Worm (Caenorhabditis elegans) whole organism, L1 larva: Measurements from ENCODE around the gene rps-1.
A peak's percentile ranks its signal among the peaks of the same experiment; 100 is the strongest.

Experiments used
- C16A3.4 ChIP-seq: fragments of 150-350 bp; optimal IDR thresholded peaks from 2 replicates; lab custom pipeline; 2014; ENCODE audit warnings: missing biosample characterization, missing genetic modification characterization
- Y116A8C.19 ChIP-seq: sonication (generic microtip); optimal IDR thresholded peaks from 2 replicates; lab custom pipeline; 2016; ENCODE audit warnings: missing compliant biosample characterization, missing genetic modification characterization, borderline replicate concordance
- aly-2 ChIP-seq: fragments of 150-350 bp; optimal IDR thresholded peaks from 2 replicates; lab custom pipeline; 2014; ENCODE audit warnings: missing biosample characterization, missing genetic modification characterization
- blmp-1 ChIP-seq: fragments of 150-350 bp; optimal IDR thresholded peaks from 2 replicates; lab custom pipeline; 2014; ENCODE audit warnings: missing biosample characterization, missing genetic modification characterization
- ceh-88 ChIP-seq: fragments of 200-800 bp; sonication (Bioruptor generic); IDR thresholded peaks from 2 replicates; pipeline ENCODE4 v1.3.6; 2022; ENCODE audit warnings: missing genetic modification characterization, missing compliant biosample characterization
- dpl-1 ChIP-seq, 3 experiments: fragments of 150-350 bp in 2 of 3; sonication (generic microtip) in 1 of 3; optimal IDR thresholded peaks; 2 replicates each; lab custom pipeline; 2014 to 2017; ENCODE audit warnings: missing biosample characterization in 3 of 3, missing genetic modification characterization in 3 of 3, missing genetic modification reagents in 3 of 3
- dsc-1 ChIP-seq: sonication (generic microtip); optimal IDR thresholded peaks from 2 replicates; lab custom pipeline; 2016; ENCODE audit warnings: mild to moderate bottlenecking, missing genetic modification characterization, missing compliant biosample characterization
- efl-1 ChIP-seq, 4 experiments: fragments of 150-350 bp; optimal IDR thresholded peaks in 3 of 4; peaks in 1 of 4; 1 replicate in 1 of 4; 2 replicates in 3 of 4; lab custom pipeline; 2014; ENCODE audit warnings: missing biosample characterization in 2 of 4, missing genetic modification characterization in 2 of 4, missing genetic modification reagents in 2 of 4
- egl-13 ChIP-seq: sonication (generic microtip); optimal IDR thresholded peaks from 2 replicates; lab custom pipeline; 2016; ENCODE audit warnings: missing genotype, missing genetic modification reagents, missing genetic modification characterization, missing compliant biosample characterization
- egl-27 ChIP-seq, 2 experiments: fragments of 150-350 bp in 1 of 2; sonication (generic microtip); optimal IDR thresholded peaks; 3 replicates each; lab custom pipeline; 2017 to 2018; ENCODE audit warnings: missing biosample characterization in 2 of 2, missing genetic modification characterization in 2 of 2, missing genetic modification reagents in 2 of 2
- elt-2 ChIP-seq: sonication (generic microtip); optimal IDR thresholded peaks from 2 replicates; lab custom pipeline; 2016; ENCODE audit warnings: missing genetic modification characterization, mild to moderate bottlenecking, inconsistent platforms, missing compliant biosample characterization, missing genetic modification reagents
- fkh-4 ChIP-seq: sonication (generic microtip); optimal IDR thresholded peaks from 2 replicates; lab custom pipeline; 2016; ENCODE audit warnings: missing compliant biosample characterization, missing genetic modification characterization, borderline replicate concordance
- fkh-8 ChIP-seq: sonication (generic microtip); optimal IDR thresholded peaks from 2 replicates; lab custom pipeline; 2016; ENCODE audit warnings: mild to moderate bottlenecking, missing genetic modification characterization, missing compliant biosample characterization
- fos-1 ChIP-seq: fragments of 150-350 bp; optimal IDR thresholded peaks from 2 replicates; lab custom pipeline; 2014; ENCODE audit warnings: missing biosample characterization, missing genetic modification characterization
- grh-1 ChIP-seq: fragments of 200-800 bp; sonication (Bioruptor generic); IDR thresholded peaks from 2 replicates; pipeline ENCODE4 v1.3.6; 2022; ENCODE audit warnings: missing genetic modification reagents, missing genetic modification characterization, missing compliant biosample characterization
- hlh-17 ChIP-seq: fragments of 200-800 bp; sonication (Bioruptor generic); optimal IDR thresholded peaks from 2 replicates; lab custom pipeline; 2018; ENCODE audit warnings: missing genetic modification characterization, mild to moderate bottlenecking, missing compliant biosample characterization, moderate library complexity, borderline replicate concordance
- hlh-4 ChIP-seq: sonication (generic microtip); optimal IDR thresholded peaks from 2 replicates; lab custom pipeline; 2016; ENCODE audit warnings: mild to moderate bottlenecking, missing genetic modification characterization, missing compliant biosample characterization
- hpl-2 ChIP-seq: fragments of 150-350 bp; optimal IDR thresholded peaks from 2 replicates; lab custom pipeline; 2014; ENCODE audit warnings: missing biosample characterization, missing genetic modification reagents, missing genetic modification characterization
- irx-1 ChIP-seq: sonication (generic microtip); optimal IDR thresholded peaks from 2 replicates; lab custom pipeline; 2016; ENCODE audit warnings: missing genetic modification characterization, missing compliant biosample characterization
- isw-1 ChIP-seq: fragments of 200-800 bp; sonication (Bioruptor generic); IDR thresholded peaks from 2 replicates; pipeline ENCODE4 v1.3.6; 2022; ENCODE audit warnings: missing genetic modification characterization, missing compliant biosample characterization
- jun-1 ChIP-seq: fragments of 150-350 bp; optimal IDR thresholded peaks from 2 replicates; lab custom pipeline; 2014; ENCODE audit warnings: missing biosample characterization, missing genetic modification reagents, missing genetic modification characterization
- lin-13 ChIP-seq: fragments of 150-350 bp; optimal IDR thresholded peaks from 2 replicates; lab custom pipeline; 2014; ENCODE audit warnings: missing biosample characterization, missing genetic modification reagents, missing genetic modification characterization
- lin-14 ChIP-seq: fragments of 200-800 bp; sonication (Bioruptor generic); optimal IDR thresholded peaks from 2 replicates; lab custom pipeline; 2018; ENCODE audit warnings: mild to moderate bottlenecking, missing genetic modification characterization, moderate library complexity, missing compliant biosample characterization
- lin-15B ChIP-seq: fragments of 150-350 bp; sonication (generic microtip); optimal IDR thresholded peaks from 3 replicates; lab custom pipeline; 2014; ENCODE audit warnings: missing biosample characterization, missing genetic modification characterization
- lsy-2 ChIP-seq, 2 experiments: fragments of 150-350 bp; optimal IDR thresholded peaks; 2 replicates each; lab custom pipeline; 2014; ENCODE audit warnings: missing biosample characterization in 2 of 2, missing genetic modification characterization in 2 of 2
- mab-9 ChIP-seq: fragments of 200-800 bp; sonication (Bioruptor generic); IDR thresholded peaks from 2 replicates; pipeline ENCODE4 v1.3.6; 2022; ENCODE audit warnings: missing genetic modification reagents, missing genetic modification characterization, missing compliant biosample characterization
- mdl-1 ChIP-seq, 2 experiments: fragments of 150-350 bp; optimal IDR thresholded peaks; 2 replicates each; lab custom pipeline; 2014 to 2017; ENCODE audit warnings: missing biosample characterization in 2 of 2, missing genetic modification characterization in 2 of 2, inconsistent platforms in 1 of 2
- mep-1 ChIP-seq: fragments of 150-350 bp; optimal IDR thresholded peaks from 2 replicates; lab custom pipeline; 2014; ENCODE audit warnings: missing biosample characterization, missing genetic modification characterization
- nhr-11 ChIP-seq: fragments of 150-350 bp; optimal IDR thresholded peaks from 2 replicates; lab custom pipeline; 2014; ENCODE audit warnings: missing biosample characterization, missing genetic modification characterization
- nhr-12 ChIP-seq: sonication (generic microtip); optimal IDR thresholded peaks from 2 replicates; lab custom pipeline; 2017; ENCODE audit warnings: missing biosample characterization, missing genetic modification characterization
- nhr-19 ChIP-seq: fragments of 200-800 bp; sonication (Bioruptor generic); conservative IDR thresholded peaks from 2 replicates; pipeline ENCODE4 v1.3.6; 2022; ENCODE audit warnings: missing genetic modification characterization, missing compliant biosample characterization
- nhr-20 ChIP-seq: sonication (generic microtip); optimal IDR thresholded peaks from 2 replicates; lab custom pipeline; 2016; ENCODE audit warnings: mild to moderate bottlenecking, missing genetic modification characterization, missing compliant biosample characterization
- nhr-28 ChIP-seq: fragments of 150-350 bp; optimal IDR thresholded peaks from 2 replicates; lab custom pipeline; 2014; ENCODE audit warnings: missing biosample characterization, missing genetic modification characterization
- nhr-47 ChIP-seq: sonication (generic microtip); optimal IDR thresholded peaks from 2 replicates; lab custom pipeline; 2016; ENCODE audit warnings: mild to moderate bottlenecking, missing genetic modification characterization, moderate library complexity, missing compliant biosample characterization
- nhr-71 ChIP-seq: sonication (generic microtip); optimal IDR thresholded peaks from 2 replicates; lab custom pipeline; 2016; ENCODE audit warnings: mild to moderate bottlenecking, missing genetic modification characterization, moderate library complexity, missing compliant biosample characterization
- nhr-85 ChIP-seq: sonication (generic microtip); peaks from one replicate; lab custom pipeline; 2016; ENCODE audit warnings: missing genetic modification characterization, inconsistent platforms, missing compliant biosample characterization
- nhr-90 ChIP-seq: sonication (generic microtip); optimal IDR thresholded peaks from 2 replicates; lab custom pipeline; 2016; ENCODE audit warnings: mild to moderate bottlenecking, missing genetic modification characterization, missing compliant biosample characterization; ENCODE audit not compliant: poor library complexity
- pag-3 ChIP-seq: sonication (generic microtip); optimal IDR thresholded peaks from 2 replicates; lab custom pipeline; 2017; ENCODE audit warnings: missing genetic modification characterization, mild to moderate bottlenecking, missing compliant biosample characterization, antibody characterized with exemption, borderline replicate concordance; ENCODE audit not compliant: insufficient read depth
- pqm-1 ChIP-seq: sonication (generic microtip); optimal IDR thresholded peaks from 3 replicates; lab custom pipeline; 2017; ENCODE audit warnings: missing biosample characterization, missing genetic modification characterization
- rnt-1 ChIP-seq: sonication (generic microtip); optimal IDR thresholded peaks from 2 replicates; lab custom pipeline; 2016; ENCODE audit warnings: mild to moderate bottlenecking, missing genetic modification characterization, moderate library complexity, missing compliant biosample characterization
- snpc-4 ChIP-seq: fragments of 150-350 bp; optimal IDR thresholded peaks from 2 replicates; lab custom pipeline; 2014; ENCODE audit warnings: missing biosample characterization, missing genetic modification characterization
- snu-23 ChIP-seq: sonication (generic microtip); optimal IDR thresholded peaks from 2 replicates; lab custom pipeline; 2016; ENCODE audit warnings: missing genetic modification characterization, missing compliant biosample characterization
- sox-4 ChIP-seq: sonication (generic microtip); optimal IDR thresholded peaks from 2 replicates; lab custom pipeline; 2016; ENCODE audit warnings: missing genetic modification characterization, missing compliant biosample characterization
- swsn-7 ChIP-seq: sonication (generic microtip); optimal IDR thresholded peaks from 2 replicates; lab custom pipeline; 2016; ENCODE audit warnings: missing genetic modification characterization, missing compliant biosample characterization
- unc-30 ChIP-seq: sonication (generic microtip); optimal IDR thresholded peaks from 2 replicates; lab custom pipeline; 2017; ENCODE audit warnings: missing biosample characterization, missing genetic modification characterization
- unc-86 ChIP-seq: sonication (generic microtip); optimal IDR thresholded peaks from 2 replicates; lab custom pipeline; 2016; ENCODE audit warnings: missing genetic modification characterization, missing compliant biosample characterization
- vab-15 ChIP-seq: sonication (generic microtip); optimal IDR thresholded peaks from 2 replicates; lab custom pipeline; 2017; ENCODE audit warnings: missing genotype, mild to moderate bottlenecking, missing genetic modification characterization, missing compliant biosample characterization
- xbp-1 ChIP-seq: sonication (generic microtip); optimal IDR thresholded peaks from 2 replicates; lab custom pipeline; 2016; ENCODE audit warnings: missing genetic modification characterization, missing compliant biosample characterization
- zip-4 ChIP-seq: fragments of 200-800 bp; sonication (Bioruptor generic); optimal IDR thresholded peaks from 2 replicates; lab custom pipeline; 2018; ENCODE audit warnings: mild to moderate bottlenecking, missing genetic modification characterization, moderate library complexity, missing compliant biosample characterization

The rps-1 gene

ce11 chrIII:4475428-4475968 lies at the start of gene rps-1 (continued):
- peak; percentile 98 for TF ChIP-seq jun-1
- TF ChIP-seq grh-1, result peak; percentile 96
- TF ChIP-seq sox-4 (tag; lab: Kevin White, UChicago), result peak; percentile 95
- TF ChIP-seq Y116A8C.19 (tag; lab: Kevin White, UChicago), result no peak
- peak; percentile 97 for TF ChIP-seq aly-2 (tag; lab: Kevin White, UChicago)
- peak; percentile 92 for TF ChIP-seq snpc-4 (tag; lab: Kevin White, UChicago)
- TF ChIP-seq egl-27 (tag; optimal IDR thresholded peaks at IDR 0.05; lab: Kevin White, UChicago), result peak; percentile 77 to 81
- TF ChIP-seq nhr-20 (tag; lab: Kevin White, UChicago), result peak; percentile 99
- peak; percentile 94 for TF ChIP-seq nhr-11
- peak; percentile 96 for TF ChIP-seq vab-15 (tag; lab: Kevin White, UChicago)
- TF ChIP-seq pag-3 (tag; lab: Kevin White, UChicago), result peak; percentile 33
- peak; percentile 67 for TF ChIP-seq hlh-4 (tag; lab: Kevin White, UChicago)
- TF ChIP-seq fos-1, result peak; percentile 96
- peak; percentile 99 for TF ChIP-seq nhr-85 (tag; lab: Kevin White, UChicago)
- peak; percentile 94 for TF ChIP-seq lin-15B (tag; lab: Kevin White, UChicago)
- TF ChIP-seq ceh-88, result peak; percentile 95
- TF ChIP-seq nhr-28 (tag; lab: Kevin White, UChicago), result peak; percentile 60
- TF ChIP-seq egl-13 (tag; lab: Kevin White, UChicago), result peak; percentile 99
- peak; percentile 91 for TF ChIP-seq fkh-4 (tag; lab: Kevin White, UChicago)
- peak; percentile 98 for TF ChIP-seq mab-9
- TF ChIP-seq fkh-8 (tag; lab: Kevin White, UChicago), result peak; percentile 99
- TF ChIP-seq lin-14 (GFP tag; lab: Kevin White, UChicago), result peak; percentile 99
- TF ChIP-seq nhr-12 (tag; lab: Kevin White, UChicago), result peak; percentile 50
- TF ChIP-seq lin-13, result peak; percentile 98
- peak; percentile 99 for TF ChIP-seq nhr-19
- peak; percentile 100 for TF ChIP-seq mep-1 (tag; lab: Kevin White, UChicago)
- peak; percentile 87 for TF ChIP-seq unc-30 (tag; lab: Kevin White, UChicago)
- peak; percentile 99 for TF ChIP-seq C16A3.4
- TF ChIP-seq blmp-1, result peak; percentile 87
- peak; percentile 94 for TF ChIP-seq hpl-2 (GFP tag; lab: Kevin White, UChicago)
- peak; percentile 50 for TF ChIP-seq pqm-1 (tag; lab: Kevin White, UChicago)
- TF ChIP-seq hlh-17 (GFP tag; lab: Kevin White, UChicago), result no peak
- TF ChIP-seq mdl-1 (tag; optimal IDR thresholded peaks at IDR 0.05; lab: Kevin White, UChicago), result peak; percentile 55 to 98

- peak; percentile 35; the same call in 1 of the 2 replicates for TF ChIP-seq ceh-88
- peak in 1 of 2 experiments; percentile 21 for TF ChIP-seq lsy-2 (tag; optimal IDR thresholded peaks at IDR 0.05; lab: Kevin White, UChicago)
- TF ChIP-seq C16A3.4, result peak; percentile 6
- peak; percentile 40; the same call in 1 of the 2 replicates for TF ChIP-seq grh-1
- TF ChIP-seq elt-2, result peak; percentile 6
- peak; percentile 23 for TF ChIP-seq snu-23 (GFP tag; lab: Kevin White, UChicago)
- TF ChIP-seq dsc-1 (tag; lab: Kevin White, UChicago), result peak; percentile 43
- TF ChIP-seq dpl-1 (GFP tag; optimal IDR thresholded peaks at IDR 0.05; lab: Kevin White, UChicago), result peak in 1 of 3 experiments; percentile 30
- peak; percentile 27 for TF ChIP-seq nhr-90
- TF ChIP-seq nhr-19, result peak; percentile 86
- peak; percentile 19 for TF ChIP-seq irx-1 (tag; lab: Kevin White, UChicago)
- TF ChIP-seq mab-9, result peak; percentile 67
- peak; percentile 96 for TF ChIP-seq snpc-4 (tag; lab: Kevin White, UChicago)
- TF ChIP-seq zip-4 (GFP tag; lab: Kevin White, UChicago), result peak; percentile 29
- peak; percentile 41 for TF ChIP-seq nhr-71 (tag; lab: Kevin White, UChicago)
- TF ChIP-seq fkh-8 (tag; lab: Kevin White, UChicago), result peak; percentile 3
- TF ChIP-seq lin-14 (GFP tag; lab: Kevin White, UChicago), result peak; percentile 26
- TF ChIP-seq unc-86 (tag; lab: Kevin White, UChicago), result peak; percentile 6
- peak; percentile 45 for TF ChIP-seq swsn-7 (tag; lab: Kevin White, UChicago)
- 0 out of 2 replicates have a peak, but pooled peaks have one; percentile 14 for TF ChIP-seq isw-1 (GFP tag; lab: Robert Waterston, UW)
- peak; percentile 9 for TF ChIP-seq xbp-1
- peak; percentile 63 for TF ChIP-seq nhr-47 (tag; lab: Kevin White, UChicago)
- TF ChIP-seq efl-1 (optimal IDR thresholded peaks at IDR 0.05; lab: Kevin White, UChicago), result peak in 1 of 2 experiments; percentile 26
- peak in 1 of 2 experiments; percentile 88 for TF ChIP-seq efl-1 (GFP tag; optimal IDR thresholded peaks at IDR 0.05 in 1 of 2; lab: Kevin White, UChicago)
- peak; percentile 38 for TF ChIP-seq rnt-1 (tag; lab: Kevin White, UChicago)
Measured at ce11 chrIII:4426711-4427218, 49.0 kb upstream of the rps-1 start.
